Fruit fly (Drosophila melanogaster): ENCODE measurements around the gene mbt.

Gene mbt

dm6 chrX:16610601-16611058 lies at the start of gene mbt:
TSS of gene mbt (plus strand) at chrX:16610685.
- TF ChIP-seq psq (optimal IDR thresholded peaks at IDR 0.05) (no peak), EcR (GFP tag; optimal IDR thresholded peaks at IDR 0.05) (no peak), CG8478 (optimal IDR thresholded peaks at IDR 0.05) (no peak), usp (GFP tag; optimal IDR thresholded peaks at IDR 0.05) (no peak), Dll (optimal IDR thresholded peaks at IDR 0.05) (no peak), pan (optimal IDR thresholded peaks at IDR 0.05) (no peak)

dm6 chrX:16562259-16562658 lies 48.2 kb upstream of the mbt start:
- TF ChIP-seq CG8478 (optimal IDR thresholded peaks at IDR 0.05) (no peak), EcR (GFP tag; optimal IDR thresholded peaks at IDR 0.05) (no peak), Dll (optimal IDR thresholded peaks at IDR 0.05) (no peak), psq (optimal IDR thresholded peaks at IDR 0.05) (no peak)

dm6 chrX:16565377-16565776 lies 45.1 kb upstream of the mbt start:
- TF ChIP-seq EcR (GFP tag; optimal IDR thresholded peaks at IDR 0.05) (no peak), usp (GFP tag; optimal IDR thresholded peaks at IDR 0.05) (no peak), psq (optimal IDR thresholded peaks at IDR 0.05) (no peak), Dll (optimal IDR thresholded peaks at IDR 0.05) (no peak), CG8478 (optimal IDR thresholded peaks at IDR 0.05) (no peak), pan (optimal IDR thresholded peaks at IDR 0.05) (no peak)

- TF ChIP-seq psq (optimal IDR thresholded peaks at IDR 0.05) (no peak), Dll (optimal IDR thresholded peaks at IDR 0.05) (no peak), CG8478 (optimal IDR thresholded peaks at IDR 0.05) (no peak), EcR (GFP tag; optimal IDR thresholded peaks at IDR 0.05) (no peak), pan (optimal IDR thresholded peaks at IDR 0.05) (no peak), usp (GFP tag; optimal IDR thresholded peaks at IDR 0.05) (no peak)
Measured at dm6 chrX:16570572-16571224, 39.8 kb upstream of the mbt start.

dm6 chrX:16573659-16574058 lies 36.8 kb upstream of the mbt start:
- TF ChIP-seq pan (optimal IDR thresholded peaks at IDR 0.05) = no peak
- no peak for TF ChIP-seq EcR (GFP tag; optimal IDR thresholded peaks at IDR 0.05)
- TF ChIP-seq Dll (optimal IDR thresholded peaks at IDR 0.05) = no peak

- TF ChIP-seq psq (optimal IDR thresholded peaks at IDR 0.05) (no peak), EcR (GFP tag; optimal IDR thresholded peaks at IDR 0.05) (no peak), CG8478 (optimal IDR thresholded peaks at IDR 0.05) (no peak), pan (optimal IDR thresholded peaks at IDR 0.05) (no peak), Dll (optimal IDR thresholded peaks at IDR 0.05) (no peak), usp (GFP tag; optimal IDR thresholded peaks at IDR 0.05) (no peak)
Measured at dm6 chrX:16574114-16574513, 36.4 kb upstream of the mbt start.

dm6 chrX:16575097-16575496 lies 35.4 kb upstream of the mbt start:
- TF ChIP-seq CG8478 (optimal IDR thresholded peaks at IDR 0.05) (no peak), Dll (optimal IDR thresholded peaks at IDR 0.05) (no peak), pan (optimal IDR thresholded peaks at IDR 0.05) (no peak), psq (optimal IDR thresholded peaks at IDR 0.05) (no peak), usp (GFP tag; optimal IDR thresholded peaks at IDR 0.05) (no peak), EcR (GFP tag; optimal IDR thresholded peaks at IDR 0.05) (no peak)

dm6 chrX:16579978-16580377 lies 30.5 kb upstream of the mbt start:
- TF ChIP-seq pan (optimal IDR thresholded peaks at IDR 0.05) = no peak

- no peak for TF ChIP-seq psq (optimal IDR thresholded peaks at IDR 0.05)
- no peak for TF ChIP-seq CG8478 (optimal IDR thresholded peaks at IDR 0.05)
- no peak for TF ChIP-seq usp (GFP tag; optimal IDR thresholded peaks at IDR 0.05)
- TF ChIP-seq pan (optimal IDR thresholded peaks at IDR 0.05) = no peak
- no peak for TF ChIP-seq EcR (GFP tag; optimal IDR thresholded peaks at IDR 0.05)
- TF ChIP-seq Dll (optimal IDR thresholded peaks at IDR 0.05) = no peak
Measured at dm6 chrX:16581703-16582102, 28.8 kb upstream of the mbt start.

dm6 chrX:16582145-16582544 lies 28.3 kb upstream of the mbt start:
- no peak for TF ChIP-seq usp (GFP tag; optimal IDR thresholded peaks at IDR 0.05)
- no peak for TF ChIP-seq pan (optimal IDR thresholded peaks at IDR 0.05)
- TF ChIP-seq Dll (optimal IDR thresholded peaks at IDR 0.05) = no peak
- TF ChIP-seq CG8478 (optimal IDR thresholded peaks at IDR 0.05) = no peak
- TF ChIP-seq EcR (GFP tag; optimal IDR thresholded peaks at IDR 0.05) = no peak
- TF ChIP-seq psq (optimal IDR thresholded peaks at IDR 0.05) = no peak

dm6 chrX:16583730-16584129 lies 26.8 kb upstream of the mbt start:
- TF ChIP-seq usp (GFP tag; optimal IDR thresholded peaks at IDR 0.05) (no peak), Dll (optimal IDR thresholded peaks at IDR 0.05) (no peak), CG8478 (optimal IDR thresholded peaks at IDR 0.05) (no peak), pan (optimal IDR thresholded peaks at IDR 0.05) (no peak), psq (optimal IDR thresholded peaks at IDR 0.05) (no peak), EcR (GFP tag; optimal IDR thresholded peaks at IDR 0.05) (no peak)

dm6 chrX:16585569-16585968 lies 24.9 kb upstream of the mbt start:
- TF ChIP-seq psq (optimal IDR thresholded peaks at IDR 0.05) (no peak), CG8478 (optimal IDR thresholded peaks at IDR 0.05) (no peak), pan (optimal IDR thresholded peaks at IDR 0.05) (no peak), Dll (optimal IDR thresholded peaks at IDR 0.05) (no peak), usp (GFP tag; optimal IDR thresholded peaks at IDR 0.05) (no peak), EcR (GFP tag; optimal IDR thresholded peaks at IDR 0.05) (no peak)

- TF ChIP-seq psq (optimal IDR thresholded peaks at IDR 0.05) (no peak), CG8478 (optimal IDR thresholded peaks at IDR 0.05) (peak; percentile 65), EcR (GFP tag; optimal IDR thresholded peaks at IDR 0.05) (no peak), Dll (optimal IDR thresholded peaks at IDR 0.05) (no peak), pan (optimal IDR thresholded peaks at IDR 0.05) (peak; percentile 28), usp (GFP tag; optimal IDR thresholded peaks at IDR 0.05) (no peak)
Measured at dm6 chrX:16586178-16586890, 24.2 kb upstream of the mbt start.

Measured in whole organism.